Worm (Caenorhabditis elegans) whole organism, L4 larva: ENCODE results near the gene tlp-1.

Experiments used
- F44E2.7 ChIP-seq: fragments of 200-800 bp; sonication (Bioruptor generic); IDR thresholded peaks from 2 replicates; pipeline ENCODE4 v2.1.2; 2022; ENCODE audit warnings: missing genetic modification characterization, missing compliant biosample characterization
- T20F7.1 ChIP-seq: fragments of 200-800 bp; sonication (Bioruptor generic); optimal IDR thresholded peaks from 2 replicates; lab custom pipeline; 2018; ENCODE audit warnings: mild to moderate bottlenecking, missing genetic modification characterization, missing compliant biosample characterization
- T26A8.4 ChIP-seq: fragments of 200-800 bp; sonication (Bioruptor generic); IDR thresholded peaks from 2 replicates; pipeline ENCODE4 v1.3.6; 2022; ENCODE audit warnings: missing genetic modification characterization, missing compliant biosample characterization
- Y105C5A.15 ChIP-seq: fragments of 200-800 bp; sonication (Bioruptor generic); IDR thresholded peaks from 2 replicates; pipeline ENCODE4 v1.3.6; 2022; ENCODE audit warnings: missing genetic modification characterization, missing compliant biosample characterization
- Y5F2A.4 ChIP-seq: fragments of 200-800 bp; sonication (Bioruptor generic); optimal IDR thresholded peaks from 2 replicates; lab custom pipeline; 2018; ENCODE audit warnings: mild to moderate bottlenecking, missing genetic modification characterization, missing compliant biosample characterization
- aha-1 ChIP-seq: fragments of 150-350 bp; peaks from one replicate; lab custom pipeline; 2014; ENCODE audit warnings: missing biosample characterization, missing genetic modification characterization
- ama-1 ChIP-seq: fragments of 150-350 bp; optimal IDR thresholded peaks from 2 replicates; lab custom pipeline; 2014; ENCODE audit warnings: inconsistent platforms, mixed read lengths
- arid-1 ChIP-seq: fragments of 200-800 bp; sonication (Bioruptor generic); conservative IDR thresholded peaks from 2 replicates; pipeline ENCODE4 v1.3.6; 2022; ENCODE audit warnings: missing genetic modification reagents, missing genetic modification characterization, missing compliant biosample characterization
- attf-4 ChIP-seq: sonication (generic microtip); optimal IDR thresholded peaks from 3 replicates; lab custom pipeline; 2017; ENCODE audit warnings: missing biosample characterization, missing genetic modification characterization
- ceh-20 ChIP-seq: fragments of 200-800 bp; sonication (Bioruptor generic); IDR thresholded peaks from 2 replicates; pipeline ENCODE4 v1.3.6; 2022; ENCODE audit warnings: missing genetic modification reagents, missing genetic modification characterization, missing compliant biosample characterization
- ceh-32 ChIP-seq: sonication (generic microtip); optimal IDR thresholded peaks from 2 replicates; lab custom pipeline; 2016; ENCODE audit warnings: mild to moderate bottlenecking, missing genetic modification characterization, missing compliant biosample characterization; ENCODE audit not compliant: poor library complexity
- ceh-44 ChIP-seq: fragments of 200-800 bp; sonication (Bioruptor generic); IDR thresholded peaks from 2 replicates; pipeline ENCODE4 v1.3.6; 2022; ENCODE audit warnings: missing genetic modification reagents, missing genetic modification characterization, missing compliant biosample characterization
- ceh-62 ChIP-seq: sonication (generic microtip); optimal IDR thresholded peaks from 2 replicates; lab custom pipeline; 2017; ENCODE audit warnings: missing biosample characterization, missing genetic modification characterization
- ceh-82 ChIP-seq: sonication (generic microtip); optimal IDR thresholded peaks from 2 replicates; lab custom pipeline; 2017; ENCODE audit warnings: missing biosample characterization, missing genetic modification characterization
- ces-1 ChIP-seq: fragments of 150-350 bp; sonication (generic microtip); optimal IDR thresholded peaks from 4 replicates; lab custom pipeline; 2014; ENCODE audit warnings: missing biosample characterization, missing genetic modification reagents, missing genetic modification characterization
- daf-12 ChIP-seq: fragments of 150-350 bp; optimal IDR thresholded peaks from 2 replicates; lab custom pipeline; 2014; ENCODE audit warnings: missing biosample characterization, missing genetic modification reagents, missing genetic modification characterization
- daf-16 ChIP-seq, 3 experiments: sonication (generic microtip); optimal IDR thresholded peaks; 2 replicates each; lab custom pipeline; 2016 to 2017; ENCODE audit warnings: missing genetic modification characterization in 3 of 3, missing genetic modification reagents in 3 of 3, mild to moderate bottlenecking in 2 of 3, missing compliant biosample characterization in 2 of 3, missing biosample characterization in 1 of 3, moderate library complexity in 1 of 3
- daf-19 ChIP-seq: fragments of 200-800 bp; sonication (Bioruptor generic); conservative IDR thresholded peaks from 2 replicates; pipeline ENCODE4 v1.3.6; 2022; ENCODE audit warnings: missing genetic modification characterization, missing compliant biosample characterization
- daf-8 ChIP-seq: fragments of 200-800 bp; sonication (Bioruptor generic); IDR thresholded peaks from 2 replicates; pipeline ENCODE4 v1.3.6; 2022; ENCODE audit warnings: missing genetic modification characterization, missing compliant biosample characterization
- dmd-6 ChIP-seq: fragments of 200-800 bp; sonication (Bioruptor generic); IDR thresholded peaks from 2 replicates; pipeline ENCODE4 v1.3.6; 2022; ENCODE audit warnings: missing genetic modification reagents, missing genetic modification characterization, missing compliant biosample characterization
- dmd-8 ChIP-seq: fragments of 200-800 bp; sonication (Bioruptor generic); IDR thresholded peaks from 2 replicates; pipeline ENCODE4 v1.3.6; 2022; ENCODE audit warnings: missing genetic modification characterization, missing compliant biosample characterization
- dmd-9 ChIP-seq: fragments of 200-800 bp; sonication (Bioruptor generic); IDR thresholded peaks from 2 replicates; pipeline ENCODE4 v1.3.6; 2022; ENCODE audit warnings: missing genetic modification reagents, missing genetic modification characterization, missing compliant biosample characterization
- duxl-1 ChIP-seq: sonication (generic microtip); optimal IDR thresholded peaks from 2 replicates; lab custom pipeline; 2016; ENCODE audit warnings: mild to moderate bottlenecking, missing genetic modification characterization, moderate library complexity, missing compliant biosample characterization; ENCODE audit not compliant: poor library complexity
- egl-43 ChIP-seq: fragments of 200-800 bp; sonication (Bioruptor generic); IDR thresholded peaks from 2 replicates; pipeline ENCODE4 v1.3.6; 2022; ENCODE audit warnings: missing genetic modification reagents, missing genetic modification characterization, missing compliant biosample characterization
- gei-8 ChIP-seq: fragments of 200-800 bp; sonication (Bioruptor generic); optimal IDR thresholded peaks from 2 replicates; lab custom pipeline; 2018; ENCODE audit warnings: mild to moderate bottlenecking, missing genetic modification characterization, missing compliant biosample characterization
- hlh-11 ChIP-seq: fragments of 200-800 bp; sonication (Bioruptor generic); optimal IDR thresholded peaks from 2 replicates; lab custom pipeline; 2018; ENCODE audit warnings: mild to moderate bottlenecking, missing genetic modification characterization, missing compliant biosample characterization
- lim-7 ChIP-seq: fragments of 200-800 bp; sonication (Bioruptor generic); IDR thresholded peaks from 2 replicates; pipeline ENCODE4 v1.3.6; 2022; ENCODE audit warnings: missing genetic modification characterization, missing compliant biosample characterization
- lin-1 ChIP-seq: fragments of 200-800 bp; sonication (Bioruptor generic); IDR thresholded peaks from 2 replicates; pipeline ENCODE4 v1.3.6; 2022; ENCODE audit warnings: missing genetic modification reagents, missing genetic modification characterization, missing compliant biosample characterization
- lin-15B ChIP-seq: fragments of 150-350 bp; sonication (generic microtip); optimal IDR thresholded peaks from 3 replicates; lab custom pipeline; 2014; ENCODE audit warnings: missing biosample characterization, missing genetic modification characterization
- lin-39 ChIP-seq: fragments of 150-350 bp; optimal IDR thresholded peaks from 2 replicates; lab custom pipeline; 2014; ENCODE audit warnings: missing biosample characterization, missing genetic modification reagents, missing genetic modification characterization
- lir-3 ChIP-seq: sonication (generic microtip); optimal IDR thresholded peaks from 2 replicates; lab custom pipeline; 2016; ENCODE audit warnings: mild to moderate bottlenecking, missing genetic modification characterization, missing compliant biosample characterization
- madf-5 ChIP-seq, 2 experiments: fragments of 200-800 bp; sonication (Bioruptor generic); IDR thresholded peaks; 2 replicates each; pipeline ENCODE4 v1.3.6; 2022; ENCODE audit warnings: missing compliant biosample characterization in 2 of 2, missing genetic modification characterization in 2 of 2
- madf-9 ChIP-seq: fragments of 200-800 bp; sonication (Bioruptor generic); conservative IDR thresholded peaks from 2 replicates; pipeline ENCODE4 v1.3.6; 2022; ENCODE audit warnings: missing genetic modification reagents, missing genetic modification characterization, missing compliant biosample characterization
- mdt-29 ChIP-seq: fragments of 200-800 bp; sonication (Bioruptor generic); IDR thresholded peaks from 2 replicates; pipeline ENCODE4 v1.3.6; 2022; ENCODE audit warnings: missing genetic modification reagents, missing genetic modification characterization, missing compliant biosample characterization
- nhr-237 ChIP-seq: sonication (generic microtip); optimal IDR thresholded peaks from 2 replicates; lab custom pipeline; 2017; ENCODE audit warnings: missing biosample characterization, missing genetic modification characterization
- nhr-25 ChIP-seq: sonication (generic microtip); optimal IDR thresholded peaks from 2 replicates; lab custom pipeline; 2017; ENCODE audit warnings: missing genetic modification characterization, mild to moderate bottlenecking, missing compliant biosample characterization, antibody characterized with exemption, moderate library complexity, borderline replicate concordance; ENCODE audit not compliant: insufficient read depth
- nhr-41 ChIP-seq: fragments of 200-800 bp; sonication (Bioruptor generic); IDR thresholded peaks from 2 replicates; pipeline ENCODE4 v1.3.6; 2022; ENCODE audit warnings: missing genetic modification reagents, missing genetic modification characterization, missing compliant biosample characterization
- nhr-48 ChIP-seq: sonication (generic microtip); optimal IDR thresholded peaks from 2 replicates; lab custom pipeline; 2016; ENCODE audit warnings: mild to moderate bottlenecking, missing genetic modification characterization, missing compliant biosample characterization
- rbr-2 ChIP-seq: sonication (generic microtip); optimal IDR thresholded peaks from 2 replicates; lab custom pipeline; 2016; ENCODE audit warnings: missing genotype, missing genetic modification characterization, missing compliant biosample characterization
- saeg-2 ChIP-seq: fragments of 200-800 bp; sonication (Bioruptor generic); IDR thresholded peaks from 2 replicates; pipeline ENCODE4 v1.3.6; 2022; ENCODE audit warnings: missing genetic modification reagents, missing genetic modification characterization, missing compliant biosample characterization
- sdz-12 ChIP-seq: fragments of 200-800 bp; sonication (Bioruptor generic); optimal IDR thresholded peaks from 2 replicates; lab custom pipeline; 2018; ENCODE audit warnings: mild to moderate bottlenecking, missing genetic modification characterization, missing compliant biosample characterization
- snpc-1.2 ChIP-seq: fragments of 200-800 bp; sonication (Bioruptor generic); IDR thresholded peaks from 2 replicates; pipeline ENCODE4 v1.3.6; 2022; ENCODE audit warnings: missing genetic modification reagents, missing genetic modification characterization, missing compliant biosample characterization
- snpc-4 ChIP-seq: fragments of 150-350 bp; optimal IDR thresholded peaks from 2 replicates; lab custom pipeline; 2014; ENCODE audit warnings: missing biosample characterization, missing genetic modification characterization
- spr-1 ChIP-seq: sonication (generic microtip); optimal IDR thresholded peaks from 2 replicates; lab custom pipeline; 2016; ENCODE audit warnings: mild to moderate bottlenecking, missing genetic modification characterization, missing compliant biosample characterization
- spr-3 ChIP-seq: fragments of 200-800 bp; sonication (Bioruptor generic); optimal IDR thresholded peaks from 2 replicates; lab custom pipeline; 2018; ENCODE audit warnings: mild to moderate bottlenecking, missing genetic modification characterization, missing compliant biosample characterization
- tag-97 ChIP-seq: fragments of 200-800 bp; sonication (Bioruptor generic); IDR thresholded peaks from 2 replicates; pipeline ENCODE4 v1.3.6; 2022; ENCODE audit warnings: missing genetic modification characterization, missing compliant biosample characterization
- unc-39 ChIP-seq: sonication (generic microtip); optimal IDR thresholded peaks from 2 replicates; lab custom pipeline; 2017; ENCODE audit warnings: missing biosample characterization, missing genetic modification characterization
- unc-62 ChIP-seq, 3 experiments: fragments of 150-350 bp in 1 of 3; sonication (generic microtip); optimal IDR thresholded peaks in 2 of 3; peaks in 1 of 3; 1 replicate in 1 of 3; 2 replicates in 2 of 3; lab custom pipeline; 2014 to 2017; ENCODE audit warnings: missing biosample characterization in 3 of 3, missing genetic modification characterization in 3 of 3, missing genetic modification reagents in 3 of 3, missing genotype in 1 of 3
- zip-11 ChIP-seq: fragments of 200-800 bp; sonication (Bioruptor generic); IDR thresholded peaks from 2 replicates; pipeline ENCODE4 v1.3.6; 2022; ENCODE audit warnings: missing genetic modification characterization, missing compliant biosample characterization
- ztf-11 ChIP-seq: fragments of 150-350 bp; optimal IDR thresholded peaks from 2 replicates; lab custom pipeline; 2014; ENCODE audit warnings: missing biosample characterization, missing genetic modification characterization

Gene tlp-1

DNA sequence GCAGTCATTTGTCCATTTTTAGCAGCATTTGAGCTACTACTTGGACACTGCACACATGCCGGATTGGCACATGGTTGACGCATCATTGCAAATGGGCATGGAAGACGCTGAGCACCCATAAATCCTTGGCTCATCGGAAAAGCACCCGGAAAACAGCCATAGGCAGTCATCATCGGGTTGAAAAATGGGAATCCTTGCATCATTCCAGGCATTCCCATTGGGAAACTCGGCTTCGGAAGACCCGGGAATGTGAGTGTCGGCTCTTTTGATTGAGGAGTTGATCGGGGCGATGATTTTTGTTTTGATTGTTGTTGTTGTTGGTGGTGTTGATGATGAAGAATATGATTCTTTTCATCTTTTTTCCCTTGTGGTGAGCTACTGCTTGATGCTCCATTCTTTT lies 1.2 kb downstream of the tlp-1 start:
- TF ChIP-seq ceh-62 (tag; lab: Kevin White, UChicago): no peak
- TF ChIP-seq rbr-2: no peak
- TF ChIP-seq lir-3 (tag; lab: Kevin White, UChicago): no peak
- TF ChIP-seq lin-15B (tag; lab: Kevin White, UChicago): no peak
- no peak for TF ChIP-seq ceh-82
- no peak for TF ChIP-seq spr-1 (tag; lab: Kevin White, UChicago)
- TF ChIP-seq sdz-12 (GFP tag; lab: Kevin White, UChicago): no peak
- TF ChIP-seq spr-3 (GFP tag; lab: Kevin White, UChicago): no peak
- TF ChIP-seq aha-1 (tag; lab: Kevin White, UChicago): peak; percentile 51
- TF ChIP-seq nhr-237 (tag; lab: Kevin White, UChicago): no peak
- TF ChIP-seq unc-62 (GFP tag; optimal IDR thresholded peaks at IDR 0.05 in 1 of 2; lab: Kevin White, UChicago): peak in 1 of 2 experiments; percentile 96
- TF ChIP-seq unc-62 (tag; optimal IDR thresholded peaks at IDR 0.05; lab: Kevin White, UChicago): no peak
- no peak for TF ChIP-seq ztf-11 (tag; lab: Kevin White, UChicago)
- TF ChIP-seq ceh-20 (GFP tag; lab: Robert Waterston, UW): peak; percentile 11; the same call in 1 of the 2 replicates
- no peak for TF ChIP-seq duxl-1 (tag; lab: Kevin White, UChicago)
- no peak for TF ChIP-seq snpc-1.2 (GFP tag; lab: Robert Waterston, UW)
- TF ChIP-seq nhr-48 (tag; lab: Kevin White, UChicago): no peak
- TF ChIP-seq Y105C5A.15 (GFP tag; lab: Robert Waterston, UW): no peak
- no peak for TF ChIP-seq saeg-2 (GFP tag; lab: Robert Waterston, UW)
- TF ChIP-seq T26A8.4 (GFP tag; lab: Robert Waterston, UW): no peak
- TF ChIP-seq daf-8: no peak
- TF ChIP-seq nhr-41 (GFP tag; lab: Robert Waterston, UW): no peak
- no peak for TF ChIP-seq lin-39 (tag; lab: Kevin White, UChicago)
- no peak for TF ChIP-seq ceh-32
- peak; percentile 7 for TF ChIP-seq hlh-11 (tag; lab: Kevin White, UChicago)
- peak; percentile 11 for TF ChIP-seq ama-1 (lab: Kevin White, UChicago)
- no peak for TF ChIP-seq egl-43 (GFP tag; lab: Robert Waterston, UW)
- TF ChIP-seq dmd-6 (GFP tag; lab: Robert Waterston, UW): no peak
- no peak for TF ChIP-seq gei-8
- TF ChIP-seq dmd-9 (GFP tag; lab: Robert Waterston, UW): no peak
- TF ChIP-seq nhr-25 (tag; lab: Kevin White, UChicago): no peak

DNA sequence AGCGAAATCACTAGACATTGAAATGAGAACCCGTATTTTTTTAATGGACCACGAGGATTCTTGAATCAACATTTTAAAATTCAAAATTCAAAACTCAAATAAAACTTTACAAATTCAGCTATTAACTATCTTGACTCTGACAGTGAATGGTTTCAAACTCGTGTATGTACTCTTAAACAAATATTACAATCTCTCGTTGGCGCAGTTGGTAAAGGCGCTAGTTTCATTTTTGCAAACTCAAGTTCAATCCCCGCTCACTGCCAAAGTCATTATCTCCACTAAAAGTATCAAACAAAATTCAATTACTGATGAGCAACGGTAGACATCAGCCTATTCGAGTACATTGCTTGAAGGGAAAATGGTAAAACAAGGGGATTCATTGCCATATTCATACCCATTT lies 2.4 kb downstream of the tlp-1 start:
- TF ChIP-seq lin-1 (GFP tag; lab: Robert Waterston, UW) (no peak), unc-39 (tag; lab: Kevin White, UChicago) (no peak), zip-11 (no peak), attf-4 (tag; lab: Kevin White, UChicago) (no peak), nhr-237 (tag; lab: Kevin White, UChicago) (no peak), arid-1 (no peak), tag-97 (GFP tag; lab: Robert Waterston, UW) (no peak), daf-12 (tag; lab: Kevin White, UChicago) (no peak), T20F7.1 (GFP tag; lab: Kevin White, UChicago) (no peak), ama-1 (lab: Kevin White, UChicago) (no peak), Y5F2A.4 (GFP tag; lab: Kevin White, UChicago) (peak; percentile 42), mdt-29 (GFP tag; lab: Robert Waterston, UW) (no peak), aha-1 (tag; lab: Kevin White, UChicago) (peak; percentile 77), lin-15B (tag; lab: Kevin White, UChicago) (no peak), ceh-44 (no peak), ces-1 (no peak), daf-19 (GFP tag; lab: Robert Waterston, UW) (no peak), snpc-4 (tag; lab: Kevin White, UChicago) (no peak), dmd-8 (GFP tag; lab: Robert Waterston, UW) (peak; percentile 74; the same call in 1 of the 2 replicates), madf-5 (GFP tag; IDR thresholded peaks at IDR 0.05; lab: Robert Waterston, UW) (peak; percentile 26 to 45; a peak in 1 of 4 replicates), daf-8 (no peak), lim-7 (GFP tag; lab: Robert Waterston, UW) (peak; percentile 86), ceh-20 (GFP tag; lab: Robert Waterston, UW) (no peak), F44E2.7 (GFP tag; lab: Robert Waterston, UW) (0 out of 2 replicates have a peak, but pooled peaks have one; percentile 58), madf-9 (GFP tag; lab: Robert Waterston, UW) (0 out of 2 replicates have a peak, but pooled peaks have one; percentile 49), ceh-62 (tag; lab: Kevin White, UChicago) (no peak), daf-16 (GFP tag; optimal IDR thresholded peaks at IDR 0.05; lab: Kevin White, UChicago) (peak in 1 of 2 experiments; percentile 58), daf-16 (tag; optimal IDR thresholded peaks at IDR 0.05; lab: Kevin White, UChicago) (peak; percentile 23)
